Fruit fly (Drosophila melanogaster): Measurements from ENCODE around the gene CG42588.
A peak's percentile ranks its signal among the peaks of the same experiment; 100 is the strongest.

Gene CG42588

dm6 chr3L:12772740-12773686, 41.0 kb upstream of the CG42588 start, which contains the start of gene Hip1 (continued):
- TF ChIP-seq sr (GFP tag; IDR thresholded peaks at IDR 0.05) (no peak), D19A (tag; optimal IDR thresholded peaks at IDR 0.05) (no peak), pho (GFP tag; optimal IDR thresholded peaks at IDR 0.05) (no peak), pb (GFP tag; optimal IDR thresholded peaks at IDR 0.05) (no peak), grau (tag; optimal IDR thresholded peaks at IDR 0.05) (no peak), CG6254 (GFP tag; optimal IDR thresholded peaks at IDR 0.05) (no peak), CG9817 (tag; optimal IDR thresholded peaks at IDR 0.05) (no peak), CG10462 (GFP tag; optimal IDR thresholded peaks at IDR 0.05) (no peak), nau (GFP tag; optimal IDR thresholded peaks at IDR 0.05) (no peak), mirr (GFP tag; optimal IDR thresholded peaks at IDR 0.05) (peak; percentile 96), tup (GFP tag; optimal IDR thresholded peaks at IDR 0.05) (no peak), Hmr (GFP tag; optimal IDR thresholded peaks at IDR 0.05) (no peak), otp (GFP tag; IDR thresholded peaks at IDR 0.05) (no peak), CG3726 (GFP tag; IDR thresholded peaks at IDR 0.05) (no peak), hkb (optimal IDR thresholded peaks at IDR 0.05) (no peak), hkb (GFP tag; IDR thresholded peaks at IDR 0.05) (peak; percentile 46; the same call in 1 of the 2 replicates), CkIIα-i1 (GFP tag; IDR thresholded peaks at IDR 0.05) (no peak), CG1603 (tag; optimal IDR thresholded peaks at IDR 0.05) (no peak), CTCF (GFP tag; optimal IDR thresholded peaks at IDR 0.05) (no peak), lola (GFP tag; optimal IDR thresholded peaks at IDR 0.05) (no peak), Lpt (GFP tag; optimal IDR thresholded peaks at IDR 0.05) (no peak), CG4617 (GFP tag; optimal IDR thresholded peaks at IDR 0.05; ENCODE audit: borderline replicate concordance) (no peak), Awh (GFP tag; IDR thresholded peaks at IDR 0.05) (peak; percentile 53; the same call in 1 of the 2 replicates), phol (tag; optimal IDR thresholded peaks at IDR 0.05) (no peak), HLH54F (GFP tag; optimal IDR thresholded peaks at IDR 0.05) (no peak), fru (optimal IDR thresholded peaks at IDR 0.05) (no peak), MESR4 (GFP tag; optimal IDR thresholded peaks at IDR 0.05) (peak; percentile 50), cg (GFP tag; optimal IDR thresholded peaks at IDR 0.05) (peak; percentile 57), CG43689 (GFP tag; IDR thresholded peaks at IDR 0.05) (no peak), Sry-δ (GFP tag; optimal IDR thresholded peaks at IDR 0.05) (peak; percentile 95), CG15696 (tag; optimal IDR thresholded peaks at IDR 0.05) (no peak), Camta (GFP tag; optimal IDR thresholded peaks at IDR 0.05) (no peak), repo (GFP tag; optimal IDR thresholded peaks at IDR 0.05) (no peak), Mrtf (GFP tag; IDR thresholded peaks at IDR 0.05) (no peak), CG2678 (tag; optimal IDR thresholded peaks at IDR 0.05) (no peak), danr (GFP tag; IDR thresholded peaks at IDR 0.05) (no peak), exex (tag; optimal IDR thresholded peaks at IDR 0.05) (no peak), gce (GFP tag; IDR thresholded peaks at IDR 0.05) (no peak), Hr39 (optimal IDR thresholded peaks at IDR 0.05) (no peak), Hsf (GFP tag; optimal IDR thresholded peaks at IDR 0.05) (no peak), ems (GFP tag; optimal IDR thresholded peaks at IDR 0.05) (no peak), cas (GFP tag; IDR thresholded peaks at IDR 0.05) (no peak), corto (GFP tag; optimal IDR thresholded peaks at IDR 0.05) (no peak), BEAF-32 (GFP tag; optimal IDR thresholded peaks at IDR 0.05) (peak; percentile 86), CG4854 (GFP tag; optimal IDR thresholded peaks at IDR 0.05) (no peak), CG7786 (GFP tag; optimal IDR thresholded peaks at IDR 0.05) (no peak), Atf6 (GFP tag; IDR thresholded peaks at IDR 0.05) (no peak), CG4424 (GFP tag; optimal IDR thresholded peaks at IDR 0.05) (no peak), sima (GFP tag; optimal IDR thresholded peaks at IDR 0.05) (no peak), Aef1 (GFP tag; IDR thresholded peaks at IDR 0.05) (no peak), CG14860 (GFP tag; IDR thresholded peaks at IDR 0.05; ENCODE audit: partially characterized antibody) (peak; percentile 78)
